Worm (Caenorhabditis elegans): ENCODE measurements around the gene C28A5.2.
A peak's percentile ranks its signal among the peaks of the same experiment; 100 is the strongest.

C28A5.2 gene

DNA sequence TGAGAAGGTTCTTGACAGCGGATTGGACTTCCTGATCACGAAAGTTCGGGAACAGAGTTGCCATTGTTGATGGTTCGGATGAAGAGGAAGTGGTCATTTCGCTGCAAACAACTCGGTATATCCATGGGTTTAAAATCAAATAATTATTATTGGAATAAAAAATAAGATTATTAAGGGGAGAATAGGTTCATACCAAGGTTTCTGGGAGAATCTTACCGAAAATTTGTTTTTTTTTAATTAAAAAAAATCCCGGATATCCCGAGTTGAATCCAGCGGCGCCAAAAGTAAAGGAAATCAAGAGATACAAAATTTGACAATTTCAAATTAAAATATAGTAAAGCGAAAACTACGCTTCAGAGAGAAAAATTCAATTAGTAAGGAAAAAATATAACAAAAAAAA, 21.4 kb downstream of the C28A5.2 start, which contains the start of the genes R07E5.19 and pdcd-2:
Gene R07E5.19, minus strand, starts transcription at position 101 of the 400 bp plus-strand sequence.
Gene pdcd-2, minus strand, starts transcription at position 102 of the 400 bp plus-strand sequence.
- TF ChIP-seq egl-13 (tag; optimal IDR thresholded peaks at IDR 0.05) (no peak), aly-2 (tag; optimal IDR thresholded peaks at IDR 0.05) (no peak), unc-86 (tag; optimal IDR thresholded peaks at IDR 0.05) (no peak), nhr-71 (tag; optimal IDR thresholded peaks at IDR 0.05) (no peak), C04F5.9 (tag; optimal IDR thresholded peaks at IDR 0.05) (no peak), efl-1 (optimal IDR thresholded peaks at IDR 0.05) (no peak), efl-1 (GFP tag; optimal IDR thresholded peaks at IDR 0.05 in 1 of 2) (peak in 1 of 2 experiments; percentile 14), ceh-90 (tag; optimal IDR thresholded peaks at IDR 0.05) (no peak), unc-30 (tag; optimal IDR thresholded peaks at IDR 0.05) (no peak)

- no peak for TF ChIP-seq nhr-12 (tag; optimal IDR thresholded peaks at IDR 0.05)
- TF ChIP-seq fkh-8 (tag; optimal IDR thresholded peaks at IDR 0.05): no peak
- no peak for TF ChIP-seq dsc-1 (tag; optimal IDR thresholded peaks at IDR 0.05)
- no peak for TF ChIP-seq sox-4 (tag; optimal IDR thresholded peaks at IDR 0.05)
- TF ChIP-seq jun-1 (tag; optimal IDR thresholded peaks at IDR 0.05): no peak
- TF ChIP-seq irx-1 (tag; optimal IDR thresholded peaks at IDR 0.05): no peak
- no peak for TF ChIP-seq pqm-1 (tag; optimal IDR thresholded peaks at IDR 0.05)
- TF ChIP-seq lin-15B (tag; optimal IDR thresholded peaks at IDR 0.05): no peak
- TF ChIP-seq nhr-77 (tag; optimal IDR thresholded peaks at IDR 0.05): no peak
- TF ChIP-seq sptf-1 (tag; optimal IDR thresholded peaks at IDR 0.05): no peak
- TF ChIP-seq tlp-1 (tag; optimal IDR thresholded peaks at IDR 0.05): no peak
- TF ChIP-seq efl-3 (GFP tag; optimal IDR thresholded peaks at IDR 0.05): no peak
- TF ChIP-seq mep-1 (tag; optimal IDR thresholded peaks at IDR 0.05): no peak
- no peak for TF ChIP-seq lir-3 (tag; optimal IDR thresholded peaks at IDR 0.05; ENCODE audit: poor library complexity)
- TF ChIP-seq hlh-17 (GFP tag; optimal IDR thresholded peaks at IDR 0.05; ENCODE audit: borderline replicate concordance): no peak
- TF ChIP-seq nhr-90 (tag; optimal IDR thresholded peaks at IDR 0.05; ENCODE audit: poor library complexity): no peak
Observed at ce11 chrIII:4415135-4415534, 24.2 kb downstream of the C28A5.2 start, which contains the start of gene R07E5.11. Gene R07E5.11 (minus strand): TSS chrIII:4415235.

DNA sequence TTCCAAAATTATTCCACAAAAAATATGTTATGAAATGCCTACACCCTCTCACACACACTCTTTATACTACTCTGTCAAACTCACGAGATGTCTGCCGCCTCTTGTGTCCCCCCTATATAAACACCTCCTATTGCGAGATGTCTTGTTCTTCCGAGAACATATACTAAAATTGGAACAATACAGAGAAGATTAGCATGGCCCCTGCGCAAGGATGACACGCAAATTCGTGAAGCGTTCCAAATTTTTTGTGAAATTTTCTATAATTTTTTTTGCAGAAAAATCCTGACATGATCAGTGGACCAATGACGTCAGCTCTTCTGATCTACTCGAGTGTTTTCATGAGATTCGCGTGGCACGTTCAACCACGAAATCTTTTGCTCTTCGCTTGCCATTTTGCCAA, 25.3 kb downstream of the C28A5.2 start:
- TF ChIP-seq efl-1 (optimal IDR thresholded peaks at IDR 0.05): peak; percentile 37 to 54
- TF ChIP-seq efl-1 (GFP tag; optimal IDR thresholded peaks at IDR 0.05 in 1 of 2): peak; percentile 37 to 91
- TF ChIP-seq F16B12.6 (tag; optimal IDR thresholded peaks at IDR 0.05): peak; percentile 18
- TF ChIP-seq fkh-8 (tag; optimal IDR thresholded peaks at IDR 0.05): peak; percentile 55
- TF ChIP-seq ceh-90 (tag; optimal IDR thresholded peaks at IDR 0.05): peak; percentile 4
- peak; percentile 23 for TF ChIP-seq rnt-1 (tag; optimal IDR thresholded peaks at IDR 0.05)
- TF ChIP-seq C16A3.4 (tag; optimal IDR thresholded peaks at IDR 0.05): peak; percentile 47
- TF ChIP-seq elt-3 (tag; optimal IDR thresholded peaks at IDR 0.05): peak in 1 of 6 experiments; percentile 16
- TF ChIP-seq ztf-4 (tag; optimal IDR thresholded peaks at IDR 0.05): peak; percentile 34
- TF ChIP-seq lin-14 (GFP tag; optimal IDR thresholded peaks at IDR 0.05): peak; percentile 67
- peak; percentile 86 for TF ChIP-seq nhr-19 (GFP tag; conservative IDR thresholded peaks at IDR 0.05)
- TF ChIP-seq skn-1 (tag; optimal IDR thresholded peaks at IDR 0.05): peak; percentile 33
- TF ChIP-seq fos-1 (tag; optimal IDR thresholded peaks at IDR 0.05): peak; percentile 11
- peak; percentile 66 for TF ChIP-seq nhr-90 (tag; optimal IDR thresholded peaks at IDR 0.05; ENCODE audit: poor library complexity)
- peak; percentile 9 to 41 (median 39) for TF ChIP-seq dpl-1 (GFP tag; optimal IDR thresholded peaks at IDR 0.05)
- peak; percentile 16 for TF ChIP-seq unc-86 (tag; optimal IDR thresholded peaks at IDR 0.05)
- TF ChIP-seq lin-35 (GFP tag; optimal IDR thresholded peaks at IDR 0.05): peak; percentile 3 to 46
- TF ChIP-seq nhr-20 (tag; optimal IDR thresholded peaks at IDR 0.05): peak; percentile 52
- peak; percentile 47; the same call in 1 of the 2 replicates for TF ChIP-seq grh-1 (GFP tag; IDR thresholded peaks at IDR 0.05)
- TF ChIP-seq lin-13 (GFP tag; optimal IDR thresholded peaks at IDR 0.05): peak; percentile 9
- TF ChIP-seq lsy-2 (tag; optimal IDR thresholded peaks at IDR 0.05): peak; percentile 40 to 51
- 0 out of 2 replicates have a peak, but pooled peaks have one; percentile 37 for TF ChIP-seq ceh-88 (GFP tag; IDR thresholded peaks at IDR 0.05)
- peak; percentile 50 for TF ChIP-seq mep-1 (tag; optimal IDR thresholded peaks at IDR 0.05)
- peak; percentile 82 for TF ChIP-seq nhr-47 (tag; optimal IDR thresholded peaks at IDR 0.05)
- peak; percentile 33 for TF ChIP-seq tbx-2 (tag; optimal IDR thresholded peaks at IDR 0.05)
- peak; percentile 33 for TF ChIP-seq irx-1 (tag; optimal IDR thresholded peaks at IDR 0.05)
- peak; percentile 17 for TF ChIP-seq elt-2 (tag; optimal IDR thresholded peaks at IDR 0.05)
- peak; percentile 41 for TF ChIP-seq isw-1 (GFP tag; IDR thresholded peaks at IDR 0.05)
- peak; percentile 53 for TF ChIP-seq zip-4 (GFP tag; optimal IDR thresholded peaks at IDR 0.05)
- peak; percentile 13 for TF ChIP-seq sox-4 (tag; optimal IDR thresholded peaks at IDR 0.05)
- peak; percentile 98 for TF ChIP-seq snpc-4 (tag; optimal IDR thresholded peaks at IDR 0.05)
- TF ChIP-seq aly-2 (tag; optimal IDR thresholded peaks at IDR 0.05): peak; percentile 5
- TF ChIP-seq xbp-1 (tag; optimal IDR thresholded peaks at IDR 0.05): peak; percentile 51
- peak; percentile 81 for TF ChIP-seq nhr-85 (tag)

All from whole organism, L1 larva.